Fruit fly (Drosophila melanogaster): ENCODE data around the gene CG18823.

DNA sequence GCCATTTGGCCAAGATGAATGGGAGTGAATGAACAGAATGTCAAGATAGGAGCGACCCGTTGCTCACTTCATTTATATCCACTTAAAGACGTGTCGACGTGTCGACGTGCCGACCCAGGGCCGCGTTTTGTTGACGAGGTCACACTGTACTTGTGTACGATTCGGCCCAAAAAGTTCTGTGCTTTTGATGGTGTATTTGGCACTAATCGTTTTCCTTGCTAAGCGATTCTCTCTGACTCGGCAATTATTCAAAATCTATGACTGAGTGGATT lies 42.1 kb upstream of the CG18823 start:
- TF ChIP-seq psq (optimal IDR thresholded peaks at IDR 0.05) (no peak), Sin3A (optimal IDR thresholded peaks at IDR 0.05) (no peak), ttk (optimal IDR thresholded peaks at IDR 0.05) (no peak), h (optimal IDR thresholded peaks at IDR 0.05) (no peak), Myc (optimal IDR thresholded peaks at IDR 0.05) (no peak), insv (optimal IDR thresholded peaks at IDR 0.05) (no peak)

All from Kc167 (cell line).